Fruit fly (Drosophila melanogaster): ENCODE data around the gene Stt3A.

The Stt3A gene

dm6 chrX:21027929-21028575 lies 25.7 kb downstream of the Stt3A start, which contains the start of gene CG1532 (continued):
- TF ChIP-seq CG2678 (tag; optimal IDR thresholded peaks at IDR 0.05) (no peak), CG3281 (GFP tag; optimal IDR thresholded peaks at IDR 0.05) (peak; percentile 10), CG2116 (GFP tag; optimal IDR thresholded peaks at IDR 0.05) (peak; percentile 38), CG13287 (GFP tag; IDR thresholded peaks at IDR 0.05; ENCODE audit: partially characterized antibody) (peak; percentile 73), Hmr (GFP tag; optimal IDR thresholded peaks at IDR 0.05) (peak; percentile 17), CG17568 (GFP tag; optimal IDR thresholded peaks at IDR 0.05) (no peak), CG2712 (tag; optimal IDR thresholded peaks at IDR 0.05) (peak; percentile 9), Bteb2 (GFP tag; optimal IDR thresholded peaks at IDR 0.05) (no peak), CG10209 (GFP tag; optimal IDR thresholded peaks at IDR 0.05) (no peak), crol (GFP tag; IDR thresholded peaks at IDR 0.05) (no peak), hbn (GFP tag; IDR thresholded peaks at IDR 0.05; ENCODE audit: partially characterized antibody) (peak; percentile 56), CG32767 (GFP tag; IDR thresholded peaks at IDR 0.05) (no peak), Dbx (GFP tag; IDR thresholded peaks at IDR 0.05) (0 out of 3 replicates have a peak, but pooled peaks have one; percentile 37), CG6813 (GFP tag; optimal IDR thresholded peaks at IDR 0.05) (peak; percentile 25), Doc3 (GFP tag; IDR thresholded peaks at IDR 0.05; ENCODE audit: partially characterized antibody) (peak; percentile 56; the same call in 1 of the 3 replicates), CG34376 (GFP tag; optimal IDR thresholded peaks at IDR 0.05) (peak; percentile 35), toy (GFP tag; IDR thresholded peaks at IDR 0.05) (no peak), jigr1 (GFP tag; IDR thresholded peaks at IDR 0.05) (peak; percentile 43; the same call in 1 of the 3 replicates), Opbp (GFP tag; IDR thresholded peaks at IDR 0.05; ENCODE audit: partially characterized antibody) (peak; percentile 57; the same call in 2 of the 3 replicates), so (GFP tag; IDR thresholded peaks at IDR 0.05) (0 out of 3 replicates have a peak, but pooled peaks have one; percentile 15), bowl (GFP tag; IDR thresholded peaks at IDR 0.05) (no peak; the same call in 1 of the 2 replicates), CG10431 (GFP tag; optimal IDR thresholded peaks at IDR 0.05) (no peak), CG10543 (GFP tag; optimal IDR thresholded peaks at IDR 0.05) (peak; percentile 45), CG18262 (tag; optimal IDR thresholded peaks at IDR 0.05) (peak; percentile 6), CG2129 (GFP tag; IDR thresholded peaks at IDR 0.05; ENCODE audit: partially characterized antibody) (no peak), bbx (GFP tag; IDR thresholded peaks at IDR 0.05; ENCODE audit: partially characterized antibody) (peak; percentile 53), ken (GFP tag; IDR thresholded peaks at IDR 0.05) (no peak), Kr (GFP tag; optimal IDR thresholded peaks at IDR 0.05) (no peak), Mrtf (GFP tag; IDR thresholded peaks at IDR 0.05) (no peak), wor (GFP tag; IDR thresholded peaks at IDR 0.05) (no peak), CG8478 (optimal IDR thresholded peaks at IDR 0.05) (no peak), CG34422 (GFP tag; IDR thresholded peaks at IDR 0.05) (0 out of 3 replicates have a peak, but pooled peaks have one; percentile 26), ERR (GFP tag; optimal IDR thresholded peaks at IDR 0.05) (no peak), sima (GFP tag; optimal IDR thresholded peaks at IDR 0.05) (no peak), CG17912 (GFP tag; optimal IDR thresholded peaks at IDR 0.05) (no peak), CG10147 (GFP tag; optimal IDR thresholded peaks at IDR 0.05) (no peak), chinmo (GFP tag; IDR thresholded peaks at IDR 0.05; ENCODE audit: partially characterized antibody) (0 out of 4 replicates have a peak, but pooled peaks have one; percentile 58), vvl (GFP tag; IDR thresholded peaks at IDR 0.05) (0 out of 2 replicates have a peak, but pooled peaks have one; percentile 30), B-H1 (GFP tag; IDR thresholded peaks at IDR 0.05) (no peak), CG15514 (GFP tag; optimal IDR thresholded peaks at IDR 0.05) (peak; percentile 48), CG17385 (GFP tag; optimal IDR thresholded peaks at IDR 0.05) (peak; percentile 32), CG18599 (GFP tag; optimal IDR thresholded peaks at IDR 0.05) (no peak), Pdp1 (GFP tag; optimal IDR thresholded peaks at IDR 0.05) (peak in 1 of 2 experiments; percentile 8), CG8290 (GFP tag; optimal IDR thresholded peaks at IDR 0.05) (peak; percentile 2), CG8290 (tag; optimal IDR thresholded peaks at IDR 0.05) (peak in 1 of 2 experiments; percentile 48), CrebB (tag; optimal IDR thresholded peaks at IDR 0.05) (no peak), CG9797 (GFP tag; optimal IDR thresholded peaks at IDR 0.05) (peak; percentile 65), Lhr (GFP tag; optimal IDR thresholded peaks at IDR 0.05) (peak; percentile 15), tx (GFP tag; optimal IDR thresholded peaks at IDR 0.05) (no peak)
